Fruit fly (Drosophila melanogaster) whole organism, embryonic: ENCODE measurements around the gene CG42240.

ENCODE experiments used
- C15 ChIP-seq: fragments of 200-800 bp; sonication (Bioruptor generic); IDR thresholded peaks from 3 replicates; pipeline ENCODE4 v1.3.6; 2022; ENCODE audit warnings: missing biosample characterization, missing genetic modification characterization
- CG10462 ChIP-seq: fragments of 200-800 bp; sonication (Bioruptor generic); optimal IDR thresholded peaks from 2 replicates; lab custom pipeline; 2016; ENCODE audit warnings: missing biosample characterization, missing genetic modification characterization
- CG10565 ChIP-seq: fragments of 200-800 bp; sonication (Bioruptor generic); optimal IDR thresholded peaks from 3 replicates; lab custom pipeline; 2016; ENCODE audit warnings: missing biosample characterization, mild to moderate bottlenecking, missing genetic modification characterization
- CG10654 ChIP-seq: fragments of 200-800 bp; sonication (Bioruptor generic); optimal IDR thresholded peaks from 2 replicates; lab custom pipeline; 2016; ENCODE audit warnings: missing biosample characterization, missing genetic modification characterization
- CG11085 ChIP-seq: fragments of 200-800 bp; sonication (Bioruptor generic); IDR thresholded peaks from 2 replicates; pipeline ENCODE4 v1.3.6; 2022; ENCODE audit warnings: missing biosample characterization, missing genetic modification characterization
- CG11695 ChIP-seq: fragments of 200-800 bp; sonication (Bioruptor generic); IDR thresholded peaks from 3 replicates; pipeline ENCODE4 v1.3.6; 2022; ENCODE audit warnings: missing biosample characterization, missing genetic modification characterization
- CG12769 ChIP-seq: fragments of 200-800 bp; sonication (Bioruptor generic); optimal IDR thresholded peaks from 2 replicates; lab custom pipeline; 2019; ENCODE audit warnings: missing biosample characterization, mild to moderate bottlenecking, missing genetic modification characterization, moderate library complexity
- CG1529 ChIP-seq: fragments of 200-800 bp; sonication (Bioruptor generic); optimal IDR thresholded peaks from 3 replicates; lab custom pipeline; 2018; ENCODE audit warnings: missing biosample characterization, missing genetic modification characterization
- CG16863 ChIP-seq: fragments of 200-800 bp; sonication (Bioruptor generic); optimal IDR thresholded peaks from 3 replicates; lab custom pipeline; 2016; ENCODE audit warnings: missing biosample characterization, missing genetic modification characterization
- CG3065 ChIP-seq: fragments of 200-800 bp; sonication (Bioruptor generic); optimal IDR thresholded peaks from 2 replicates; lab custom pipeline; 2016; ENCODE audit warnings: missing biosample characterization, missing genetic modification characterization
- CG31365 ChIP-seq: fragments of 200-800 bp; sonication (Bioruptor generic); optimal IDR thresholded peaks from 2 replicates; lab custom pipeline; 2018; ENCODE audit warnings: missing biosample characterization, mild to moderate bottlenecking, missing genetic modification characterization
- CG31441 ChIP-seq: fragments of 200-800 bp; sonication (Bioruptor generic); IDR thresholded peaks from 2 replicates; pipeline ENCODE4 v1.3.6; 2022; ENCODE audit warnings: missing biosample characterization, missing genetic modification characterization
- CG32532 ChIP-seq: fragments of 200-800 bp; sonication (Bioruptor generic); IDR thresholded peaks from 2 replicates; pipeline ENCODE4 v1.3.6; 2022; ENCODE audit warnings: missing biosample characterization, missing genetic modification characterization
- CG3407 ChIP-seq: fragments of 200-800 bp; sonication (Bioruptor generic); optimal IDR thresholded peaks from 2 replicates; lab custom pipeline; 2018; ENCODE audit warnings: missing biosample characterization, mild to moderate bottlenecking, missing genetic modification characterization
- CG4707 ChIP-seq: fragments of 200-800 bp; sonication (Bioruptor generic); optimal IDR thresholded peaks from 2 replicates; lab custom pipeline; 2018; ENCODE audit warnings: missing biosample characterization, mild to moderate bottlenecking, missing genetic modification characterization, moderate library complexity
- CG6272 ChIP-seq: fragments of 200-800 bp; sonication (Bioruptor generic); IDR thresholded peaks from 2 replicates; pipeline ENCODE4 v1.3.6; 2022; ENCODE audit warnings: missing biosample characterization, missing genetic modification characterization
- CG7786 ChIP-seq: fragments of 200-800 bp; sonication (Bioruptor generic); optimal IDR thresholded peaks from 2 replicates; lab custom pipeline; 2016; ENCODE audit warnings: missing biosample characterization, missing genetic modification characterization
- Camta ChIP-seq: fragments of 200-800 bp; sonication (Bioruptor generic); optimal IDR thresholded peaks from 2 replicates; lab custom pipeline; 2016; ENCODE audit warnings: missing biosample characterization, missing genetic modification characterization
- Elba2 ChIP-seq: fragments of 200-800 bp; sonication (Bioruptor generic); optimal IDR thresholded peaks from 3 replicates; lab custom pipeline; 2016; ENCODE audit warnings: missing biosample characterization, missing genetic modification characterization
- Ets65A ChIP-seq: fragments of 200-800 bp; sonication (Bioruptor generic); peaks from one replicate; lab custom pipeline; 2016; ENCODE audit warnings: missing biosample characterization, missing genetic modification characterization
- H15 ChIP-seq: fragments of 200-800 bp; sonication (Bioruptor generic); IDR thresholded peaks from 3 replicates; pipeline ENCODE4 v1.3.6; 2022; ENCODE audit warnings: missing biosample characterization, missing genetic modification characterization
- Lhr ChIP-seq: fragments of 200-800 bp; sonication (Bioruptor generic); optimal IDR thresholded peaks from 3 replicates; lab custom pipeline; 2017; ENCODE audit warnings: mild to moderate bottlenecking, missing biosample characterization, missing genetic modification reagents, missing genetic modification characterization
- Nf-YA ChIP-seq: fragments of 200-800 bp; sonication (Bioruptor generic); IDR thresholded peaks from 2 replicates; pipeline ENCODE4 v1.3.6; 2022; ENCODE audit warnings: missing biosample characterization, missing genetic modification characterization
- Poxn ChIP-seq: fragments of 200-800 bp; sonication (Bioruptor generic); IDR thresholded peaks from 2 replicates; pipeline ENCODE4 v1.3.6; 2022; ENCODE audit warnings: missing biosample characterization, missing genetic modification characterization
- Trl ChIP-seq, 3 experiments: fragments of >200 bp in 2 of 3; fragments of 200-800 bp in 1 of 3; sonication (Bioruptor generic) in 1 of 3; optimal IDR thresholded peaks; 2 replicates in 1 of 3; 3 replicates in 2 of 3; lab custom pipeline; 2016 to 2017; ENCODE audit warnings: missing biosample characterization in 1 of 3, missing genetic modification characterization in 1 of 3
- Vsx1 ChIP-seq: fragments of 200-800 bp; sonication (Bioruptor generic); optimal IDR thresholded peaks from 2 replicates; lab custom pipeline; 2017; ENCODE audit warnings: missing biosample characterization, mild to moderate bottlenecking, missing genetic modification characterization, missing genetic modification reagents
- ase ChIP-seq: fragments of 200-800 bp; sonication (Bioruptor generic); IDR thresholded peaks from 3 replicates; pipeline ENCODE4 v1.3.6; 2022; ENCODE audit warnings: missing biosample characterization, missing genetic modification characterization
- bbx ChIP-seq: fragments of 200-800 bp; sonication (Bioruptor generic); IDR thresholded peaks from 2 replicates; pipeline ENCODE4 v1.3.6; 2022; ENCODE audit warnings: missing biosample characterization, missing genetic modification characterization; ENCODE audit not compliant: partially characterized antibody
- exex ChIP-seq: fragments of 200-800 bp; sonication (Bioruptor generic); optimal IDR thresholded peaks from 4 replicates; lab custom pipeline; 2018; ENCODE audit warnings: missing biosample characterization, mild to moderate bottlenecking, missing genetic modification characterization, moderate library complexity
- fd3F ChIP-seq: fragments of 200-800 bp; sonication (Bioruptor generic); optimal IDR thresholded peaks from 2 replicates; lab custom pipeline; 2018; ENCODE audit warnings: missing biosample characterization, mild to moderate bottlenecking, missing genetic modification characterization, moderate library complexity
- fu2 ChIP-seq: fragments of 200-800 bp; sonication (Bioruptor generic); optimal IDR thresholded peaks from 2 replicates; lab custom pipeline; 2016; ENCODE audit warnings: missing biosample characterization, missing genetic modification characterization
- gcm ChIP-seq: fragments of 200-800 bp; sonication (Bioruptor generic); optimal IDR thresholded peaks from 2 replicates; lab custom pipeline; 2019; ENCODE audit warnings: missing biosample characterization, mild to moderate bottlenecking, missing genetic modification characterization, moderate library complexity
- gcm2 ChIP-seq: fragments of 200-800 bp; sonication (Bioruptor generic); optimal IDR thresholded peaks from 2 replicates; lab custom pipeline; 2016; ENCODE audit warnings: missing biosample characterization, missing genetic modification characterization
- gsb ChIP-seq: fragments of 200-800 bp; sonication (Bioruptor generic); IDR thresholded peaks from 2 replicates; pipeline ENCODE4 v1.3.6; 2022; ENCODE audit warnings: missing biosample characterization, missing genetic modification characterization
- h ChIP-seq: fragments of >200 bp; optimal IDR thresholded peaks from 2 replicates; lab custom pipeline; 2017
- jing ChIP-seq: fragments of 200-800 bp; sonication (Bioruptor generic); optimal IDR thresholded peaks from 2 replicates; lab custom pipeline; 2018; ENCODE audit warnings: missing biosample characterization, mild to moderate bottlenecking, missing genetic modification characterization
- kni ChIP-seq: fragments of 200-800 bp; sonication (Bioruptor generic); optimal IDR thresholded peaks from 3 replicates; lab custom pipeline; 2017; ENCODE audit warnings: mild to moderate bottlenecking, missing biosample characterization, missing genetic modification reagents, missing genetic modification characterization
- nerfin-2 ChIP-seq: fragments of 200-800 bp; sonication (Bioruptor generic); IDR thresholded peaks from 2 replicates; pipeline ENCODE4 v1.3.6; 2022; ENCODE audit warnings: missing biosample characterization, missing genetic modification characterization; ENCODE audit not compliant: partially characterized antibody
- prd ChIP-seq, 3 experiments: fragments of >200 bp in 2 of 3; fragments of 200-800 bp in 1 of 3; sonication (Bioruptor generic) in 1 of 3; optimal IDR thresholded peaks in 2 of 3; IDR thresholded peaks in 1 of 3; 2 replicates in 2 of 3; 3 replicates in 1 of 3; pipeline versions ENCODE4 v1.3.6 to Lab custom; 2017 to 2022; ENCODE audit warnings: missing biosample characterization in 1 of 3, missing genetic modification characterization in 1 of 3
- pzg ChIP-seq: fragments of 200-800 bp; sonication (Bioruptor generic); optimal IDR thresholded peaks from 3 replicates; lab custom pipeline; 2018; ENCODE audit warnings: missing biosample characterization, mild to moderate bottlenecking, missing genetic modification characterization, moderate library complexity
- sc ChIP-seq, 3 experiments: fragments of >200 bp in 2 of 3; fragments of 200-800 bp in 1 of 3; sonication (Bioruptor generic) in 1 of 3; optimal IDR thresholded peaks; 2 replicates in 2 of 3; 3 replicates in 1 of 3; lab custom pipeline; 2017; ENCODE audit warnings: mild to moderate bottlenecking in 1 of 3, missing biosample characterization in 1 of 3, missing genetic modification characterization in 1 of 3, missing genetic modification reagents in 1 of 3
- sens-2 ChIP-seq: fragments of 200-800 bp; sonication (Bioruptor generic); IDR thresholded peaks from 2 replicates; pipeline ENCODE4 v1.3.6; 2022; ENCODE audit warnings: missing biosample characterization, missing genetic modification characterization
- seq ChIP-seq: fragments of 200-800 bp; sonication (Bioruptor generic); IDR thresholded peaks from 2 replicates; pipeline ENCODE4 v1.3.6; 2022; ENCODE audit warnings: missing biosample characterization, missing genetic modification characterization
- sima ChIP-seq: fragments of 200-800 bp; sonication (Bioruptor generic); optimal IDR thresholded peaks from 2 replicates; lab custom pipeline; 2016; ENCODE audit warnings: missing biosample characterization, missing genetic modification characterization
- sr ChIP-seq: fragments of 200-800 bp; sonication (Bioruptor generic); IDR thresholded peaks from 3 replicates; pipeline ENCODE4 v1.3.6; 2022; ENCODE audit warnings: missing biosample characterization, missing genetic modification characterization
- stwl ChIP-seq: fragments of 200-800 bp; sonication (Bioruptor generic); optimal IDR thresholded peaks from 3 replicates; lab custom pipeline; 2018; ENCODE audit warnings: missing biosample characterization, mild to moderate bottlenecking, missing genetic modification characterization, moderate library complexity
- tgo ChIP-seq: fragments of 200-800 bp; sonication (Bioruptor generic); IDR thresholded peaks from 3 replicates; pipeline ENCODE4 v1.3.6; 2022; ENCODE audit warnings: missing biosample characterization, missing genetic modification characterization
- tio ChIP-seq: fragments of 200-800 bp; sonication (Bioruptor generic); optimal IDR thresholded peaks from 2 replicates; lab custom pipeline; 2017; ENCODE audit warnings: missing biosample characterization, missing genetic modification characterization, inconsistent platforms
- wor ChIP-seq: fragments of 200-800 bp; sonication (Bioruptor generic); IDR thresholded peaks from 2 replicates; pipeline ENCODE4 v1.3.6; 2022; ENCODE audit warnings: missing biosample characterization, missing genetic modification characterization

The CG42240 gene

dm6 chrX:6340593-6341068, 10.0 kb downstream of the CG42240 start (continued):
- TF ChIP-seq H15 (GFP tag; lab: Robert Waterston, UW) (peak; percentile 55; the same call in 1 of the 3 replicates), fu2 (GFP tag; lab: Kevin White, UChicago) (no peak), CG16863 (GFP tag; lab: Kevin White, UChicago) (peak; percentile 37), Vsx1 (GFP tag; lab: Kevin White, UChicago) (peak; percentile 61), CG31365 (tag; lab: Kevin White, UChicago) (peak; percentile 10), CG12769 (peak; percentile 39), Poxn (GFP tag; lab: Robert Waterston, UW) (0 out of 2 replicates have a peak, but pooled peaks have one; percentile 22), jing (GFP tag; lab: Kevin White, UChicago) (peak; percentile 9), CG3065 (GFP tag; lab: Kevin White, UChicago) (no peak), sens-2 (GFP tag; lab: Robert Waterston, UW) (no peak), pzg (no peak), prd (optimal IDR thresholded peaks at IDR 0.05; lab: Kevin White, UChicago) (no peak), prd (GFP tag; IDR thresholded peaks at IDR 0.05; lab: Robert Waterston, UW) (no peak; the same call in 1 of the 3 replicates), Trl (optimal IDR thresholded peaks at IDR 0.05; lab: Kevin White, UChicago) (peak in 1 of 2 experiments; percentile 0), Trl (GFP tag; optimal IDR thresholded peaks at IDR 0.05; lab: Kevin White, UChicago) (no peak), CG10654 (GFP tag; lab: Kevin White, UChicago) (peak; percentile 57), gcm2 (GFP tag; lab: Kevin White, UChicago) (peak; percentile 27), bbx (GFP tag; lab: Robert Waterston, UW) (no peak), Lhr (GFP tag; lab: Kevin White, UChicago) (peak; percentile 38), CG10462 (GFP tag; lab: Kevin White, UChicago) (no peak), Camta (GFP tag; lab: Kevin White, UChicago) (no peak), stwl (tag; lab: Kevin White, UChicago) (no peak), Ets65A (GFP tag; lab: Kevin White, UChicago) (peak; percentile 70), CG10565 (GFP tag; lab: Kevin White, UChicago) (no peak), fd3F (GFP tag; lab: Kevin White, UChicago) (peak; percentile 66), wor (GFP tag; lab: Robert Waterston, UW) (0 out of 2 replicates have a peak, but pooled peaks have one; percentile 30), Nf-YA (GFP tag; lab: Robert Waterston, UW) (no peak), CG7786 (GFP tag; lab: Kevin White, UChicago) (peak; percentile 33), sc (optimal IDR thresholded peaks at IDR 0.05; lab: Kevin White, UChicago) (no peak), sc (GFP tag; optimal IDR thresholded peaks at IDR 0.05; lab: Kevin White, UChicago) (peak; percentile 54), gsb (GFP tag; lab: Robert Waterston, UW) (0 out of 2 replicates have a peak, but pooled peaks have one; percentile 18), nerfin-2 (no peak), CG1529 (GFP tag; lab: Kevin White, UChicago) (peak; percentile 74), CG11085 (GFP tag; lab: Robert Waterston, UW) (peak; percentile 51; the same call in 1 of the 2 replicates), seq (GFP tag; lab: Robert Waterston, UW) (peak; percentile 56; the same call in 1 of the 2 replicates), CG6272 (GFP tag; lab: Robert Waterston, UW) (no peak), kni (GFP tag; lab: Kevin White, UChicago) (peak; percentile 19), Elba2 (GFP tag; lab: Kevin White, UChicago) (no peak), exex (tag; lab: Kevin White, UChicago) (peak; percentile 40), h (lab: Kevin White, UChicago) (no peak), CG32532 (peak; percentile 75; the same call in 1 of the 2 replicates), C15 (GFP tag; lab: Robert Waterston, UW) (no peak), CG3407 (GFP tag; lab: Kevin White, UChicago) (peak; percentile 50), CG31441 (GFP tag; lab: Robert Waterston, UW) (peak; percentile 80), tio (GFP tag; lab: Kevin White, UChicago) (peak; percentile 73), ase (GFP tag; lab: Robert Waterston, UW) (peak; percentile 62; the same call in 1 of the 3 replicates), gcm (GFP tag; lab: Kevin White, UChicago) (peak; percentile 71), tgo (GFP tag; lab: Robert Waterston, UW) (no peak; the same call in 2 of the 3 replicates), sima (GFP tag; lab: Kevin White, UChicago) (no peak), CG4707 (GFP tag; lab: Kevin White, UChicago) (peak; percentile 29), CG11695 (peak; percentile 80; the same call in 2 of the 3 replicates), sr (GFP tag; lab: Robert Waterston, UW) (no peak)
